Fruit fly (Drosophila melanogaster) whole organism, embryonic: ENCODE results near the gene CG7329.

Source experiments
- Aef1 ChIP-seq: fragments of 200-800 bp; sonication (Bioruptor generic); IDR thresholded peaks from 3 replicates; pipeline ENCODE4 v1.3.6; 2022; ENCODE audit warnings: missing biosample characterization, missing genetic modification characterization
- BtbVII ChIP-seq: fragments of 200-800 bp; sonication (Bioruptor generic); optimal IDR thresholded peaks from 3 replicates; lab custom pipeline; 2017; ENCODE audit warnings: missing biosample characterization, mild to moderate bottlenecking, missing genetic modification characterization
- CG10147 ChIP-seq: fragments of 200-800 bp; sonication (Bioruptor generic); optimal IDR thresholded peaks from 2 replicates; lab custom pipeline; 2019; ENCODE audit warnings: missing biosample characterization, mild to moderate bottlenecking, missing genetic modification characterization, moderate library complexity
- CG10979 ChIP-seq: fragments of 200-800 bp; sonication (Bioruptor generic); optimal IDR thresholded peaks from 2 replicates; lab custom pipeline; 2018; ENCODE audit warnings: missing biosample characterization, mild to moderate bottlenecking, missing genetic modification characterization, moderate library complexity
- CG11456 ChIP-seq: fragments of 200-800 bp; sonication (Bioruptor generic); IDR thresholded peaks from 3 replicates; pipeline ENCODE4 v1.3.6; 2022; ENCODE audit warnings: missing biosample characterization, missing genetic modification characterization
- CG11504 ChIP-seq: fragments of 200-800 bp; sonication (Bioruptor generic); optimal IDR thresholded peaks from 3 replicates; lab custom pipeline; 2019; ENCODE audit warnings: missing biosample characterization, mild to moderate bottlenecking, missing genetic modification characterization, moderate library complexity
- CG11696 ChIP-seq: fragments of 200-800 bp; sonication (Bioruptor generic); IDR thresholded peaks from 2 replicates; pipeline ENCODE4 v1.3.6; 2022; ENCODE audit warnings: missing biosample characterization, missing genetic modification characterization
- CG12942 ChIP-seq: fragments of 200-800 bp; sonication (Bioruptor generic); optimal IDR thresholded peaks from 3 replicates; lab custom pipeline; 2016; ENCODE audit warnings: missing biosample characterization, missing genetic modification characterization
- CG15479 ChIP-seq: fragments of 200-800 bp; sonication (Bioruptor generic); optimal IDR thresholded peaks from 3 replicates; lab custom pipeline; 2019; ENCODE audit warnings: missing biosample characterization, mild to moderate bottlenecking, missing genetic modification characterization, moderate library complexity
- CG17328 ChIP-seq: fragments of 200-800 bp; sonication (Bioruptor generic); IDR thresholded peaks from 2 replicates; pipeline ENCODE4 v1.3.6; 2022; ENCODE audit warnings: missing biosample characterization, missing genetic modification characterization
- CG17385 ChIP-seq: fragments of 200-800 bp; sonication (Bioruptor generic); optimal IDR thresholded peaks from 3 replicates; lab custom pipeline; 2018; ENCODE audit warnings: missing biosample characterization, mild to moderate bottlenecking, missing genetic modification characterization
- CG1832 ChIP-seq: fragments of 200-800 bp; sonication (Bioruptor generic); optimal IDR thresholded peaks from 2 replicates; lab custom pipeline; 2017; ENCODE audit warnings: missing biosample characterization, mild to moderate bottlenecking, missing genetic modification characterization, inconsistent platforms
- CG2116 ChIP-seq: fragments of 200-800 bp; sonication (Bioruptor generic); optimal IDR thresholded peaks from 3 replicates; lab custom pipeline; 2018; ENCODE audit warnings: missing biosample characterization, mild to moderate bottlenecking, missing genetic modification characterization
- CG33213 ChIP-seq: fragments of 200-800 bp; sonication (Bioruptor generic); optimal IDR thresholded peaks from 3 replicates; lab custom pipeline; 2016; ENCODE audit warnings: missing biosample characterization, missing genetic modification characterization
- CG3995 ChIP-seq: fragments of 200-800 bp; sonication (Bioruptor generic); optimal IDR thresholded peaks from 3 replicates; lab custom pipeline; 2016; ENCODE audit warnings: missing biosample characterization, missing genetic modification characterization
- CG6683 ChIP-seq: fragments of 200-800 bp; sonication (Bioruptor generic); optimal IDR thresholded peaks from 2 replicates; lab custom pipeline; 2017; ENCODE audit warnings: missing biosample characterization, mild to moderate bottlenecking, missing genetic modification characterization, missing genetic modification reagents
- CG8359 ChIP-seq: fragments of 200-800 bp; sonication (Bioruptor generic); optimal IDR thresholded peaks from 2 replicates; lab custom pipeline; 2017; ENCODE audit warnings: missing biosample characterization, mild to moderate bottlenecking, missing genetic modification characterization, borderline replicate concordance
- CHES-1-like ChIP-seq: fragments of 200-800 bp; sonication (Bioruptor generic); optimal IDR thresholded peaks from 2 replicates; lab custom pipeline; 2016; ENCODE audit warnings: missing biosample characterization, missing genetic modification characterization
- CoRest ChIP-seq: fragments of 200-800 bp; sonication (Bioruptor generic); optimal IDR thresholded peaks from 3 replicates; lab custom pipeline; 2018; ENCODE audit warnings: missing biosample characterization, mild to moderate bottlenecking, missing genetic modification characterization, moderate library complexity
- D19B ChIP-seq: fragments of 200-800 bp; sonication (Bioruptor generic); optimal IDR thresholded peaks from 2 replicates; lab custom pipeline; 2017; ENCODE audit warnings: missing biosample characterization, mild to moderate bottlenecking, missing genetic modification characterization
- Hmr ChIP-seq: fragments of 200-800 bp; sonication (Bioruptor generic); optimal IDR thresholded peaks from 3 replicates; lab custom pipeline; 2017; ENCODE audit warnings: mild to moderate bottlenecking, missing biosample characterization, missing genetic modification reagents, missing genetic modification characterization
- Kr ChIP-seq: fragments of 200-800 bp; sonication (Bioruptor generic); optimal IDR thresholded peaks from 2 replicates; lab custom pipeline; 2017; ENCODE audit warnings: missing biosample characterization, mild to moderate bottlenecking, missing genetic modification characterization
- PHDP ChIP-seq: fragments of 200-800 bp; sonication (Bioruptor generic); optimal IDR thresholded peaks from 3 replicates; lab custom pipeline; 2018; ENCODE audit warnings: missing biosample characterization, mild to moderate bottlenecking, missing genetic modification characterization, moderate library complexity
- Pdp1 ChIP-seq, 2 experiments: fragments of 200-800 bp; sonication (Bioruptor generic); optimal IDR thresholded peaks; 3 replicates each; lab custom pipeline; 2016; ENCODE audit warnings: missing biosample characterization in 2 of 2, missing genetic modification characterization in 2 of 2, mild to moderate bottlenecking in 1 of 2, moderate library complexity in 1 of 2
- Xbp1 ChIP-seq: fragments of 200-800 bp; sonication (Bioruptor generic); optimal IDR thresholded peaks from 3 replicates; lab custom pipeline; 2016; ENCODE audit warnings: missing biosample characterization, mild to moderate bottlenecking, missing genetic modification characterization
- aop ChIP-seq: fragments of 200-800 bp; sonication (Bioruptor generic); IDR thresholded peaks from 2 replicates; pipeline ENCODE4 v1.3.6; 2022; ENCODE audit warnings: missing biosample characterization, missing genetic modification characterization
- bab2 ChIP-seq: fragments of 200-800 bp; sonication (Bioruptor generic); optimal IDR thresholded peaks from 2 replicates; lab custom pipeline; 2016; ENCODE audit warnings: missing biosample characterization, missing genetic modification characterization
- bigmax ChIP-seq: fragments of 200-800 bp; sonication (Bioruptor generic); optimal IDR thresholded peaks from 2 replicates; lab custom pipeline; 2018; ENCODE audit warnings: missing biosample characterization, mild to moderate bottlenecking, missing genetic modification characterization
- corto ChIP-seq: fragments of 200-800 bp; sonication (Bioruptor generic); optimal IDR thresholded peaks from 2 replicates; lab custom pipeline; 2016; ENCODE audit warnings: missing biosample characterization, mild to moderate bottlenecking, missing genetic modification characterization, moderate library complexity
- dmrt99B ChIP-seq: fragments of 200-800 bp; sonication (Bioruptor generic); optimal IDR thresholded peaks from 2 replicates; lab custom pipeline; 2018; ENCODE audit warnings: missing biosample characterization, mild to moderate bottlenecking, missing genetic modification characterization, moderate library complexity
- dpn ChIP-seq, 2 experiments: fragments of 200-800 bp; sonication (Bioruptor generic); optimal IDR thresholded peaks; 3 replicates each; lab custom pipeline; 2016; ENCODE audit warnings: missing biosample characterization in 2 of 2, missing genetic modification characterization in 2 of 2
- fd3F ChIP-seq: fragments of 200-800 bp; sonication (Bioruptor generic); optimal IDR thresholded peaks from 2 replicates; lab custom pipeline; 2018; ENCODE audit warnings: missing biosample characterization, mild to moderate bottlenecking, missing genetic modification characterization, moderate library complexity
- gt ChIP-seq: fragments of 200-800 bp; sonication (Bioruptor generic); IDR thresholded peaks from 2 replicates; pipeline ENCODE4 v1.3.6; 2022; ENCODE audit warnings: missing biosample characterization, missing genetic modification characterization
- ham ChIP-seq: fragments of 200-800 bp; sonication (Bioruptor generic); IDR thresholded peaks from 2 replicates; pipeline ENCODE4 v1.3.6; 2022; ENCODE audit warnings: missing biosample characterization, missing genetic modification characterization
- lmd ChIP-seq: fragments of 200-800 bp; sonication (Bioruptor generic); IDR thresholded peaks from 2 replicates; pipeline ENCODE4 v1.3.6; 2022; ENCODE audit warnings: missing biosample characterization, missing genetic modification characterization
- nau ChIP-seq: fragments of 200-800 bp; sonication (Bioruptor generic); optimal IDR thresholded peaks from 3 replicates; lab custom pipeline; 2017; ENCODE audit warnings: missing biosample characterization, mild to moderate bottlenecking, missing genetic modification characterization, missing genetic modification reagents
- org-1 ChIP-seq: fragments of 200-800 bp; sonication (Bioruptor generic); optimal IDR thresholded peaks from 2 replicates; lab custom pipeline; 2017; ENCODE audit warnings: missing biosample characterization, missing genetic modification characterization
- pan ChIP-seq, 4 experiments: fragments of >200 bp in 3 of 4; fragments of 200-800 bp in 1 of 4; sonication (Bioruptor generic) in 1 of 4; optimal IDR thresholded peaks in 3 of 4; IDR thresholded peaks in 1 of 4; 2 replicates each; pipeline versions ENCODE4 v1.3.6 to Lab custom; 2017 to 2022; ENCODE audit warnings: missing biosample characterization in 2 of 4, missing genetic modification characterization in 2 of 4, mixed read lengths in 1 of 4
- sd ChIP-seq: fragments of 200-800 bp; sonication (Bioruptor generic); optimal IDR thresholded peaks from 3 replicates; lab custom pipeline; 2018; ENCODE audit warnings: missing biosample characterization, mild to moderate bottlenecking, missing genetic modification characterization, moderate library complexity
- sens ChIP-seq: fragments of 200-800 bp; sonication (Bioruptor generic); peaks from one replicate; lab custom pipeline; 2016; ENCODE audit warnings: missing biosample characterization, missing genetic modification characterization
- sens-2 ChIP-seq: fragments of 200-800 bp; sonication (Bioruptor generic); IDR thresholded peaks from 2 replicates; pipeline ENCODE4 v1.3.6; 2022; ENCODE audit warnings: missing biosample characterization, missing genetic modification characterization
- sima ChIP-seq: fragments of 200-800 bp; sonication (Bioruptor generic); optimal IDR thresholded peaks from 2 replicates; lab custom pipeline; 2016; ENCODE audit warnings: missing biosample characterization, missing genetic modification characterization
- sob ChIP-seq: fragments of 200-800 bp; sonication (Bioruptor generic); IDR thresholded peaks from 2 replicates; pipeline ENCODE4 v1.3.6; 2022; ENCODE audit warnings: missing biosample characterization, missing genetic modification characterization
- trem ChIP-seq: fragments of 200-800 bp; optimal IDR thresholded peaks from 3 replicates; lab custom pipeline; 2019; ENCODE audit warnings: missing biosample characterization, mild to moderate bottlenecking, missing genetic modification characterization, moderate library complexity
- tup ChIP-seq: fragments of 200-800 bp; sonication (Bioruptor generic); optimal IDR thresholded peaks from 2 replicates; lab custom pipeline; 2016; ENCODE audit warnings: missing biosample characterization, mild to moderate bottlenecking, missing genetic modification characterization, moderate library complexity
- vnd ChIP-seq: fragments of 200-800 bp; sonication (Bioruptor generic); IDR thresholded peaks from 3 replicates; pipeline ENCODE4 v1.3.6; 2022; ENCODE audit warnings: missing biosample characterization, missing genetic modification characterization; ENCODE audit not compliant: partially characterized antibody
- zfh1 ChIP-seq: fragments of 200-800 bp; sonication (Bioruptor generic); IDR thresholded peaks from 3 replicates; pipeline ENCODE4 v1.3.6; 2022; ENCODE audit warnings: missing biosample characterization, missing genetic modification characterization

Gene CG7329

DNA sequence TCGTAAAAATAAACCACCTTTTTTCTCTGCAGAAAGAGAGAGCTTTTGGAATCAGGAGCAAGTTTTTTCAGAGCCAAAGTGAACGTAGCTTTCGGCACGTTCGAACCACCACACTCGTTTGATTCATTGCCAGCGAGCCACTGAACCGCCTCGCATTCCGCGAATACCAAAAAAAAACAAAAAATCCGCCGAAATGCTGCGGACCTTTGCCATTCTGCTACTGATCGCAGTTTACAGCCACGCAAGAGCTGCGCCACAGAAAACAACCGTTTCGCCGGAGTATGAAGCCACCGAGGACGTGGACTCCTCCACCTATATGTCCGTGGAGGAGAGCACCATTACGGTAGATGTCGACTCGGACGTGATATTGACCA is 39.4 kb upstream of the CG7329 start (continued):
- TF ChIP-seq Aef1 (GFP tag; lab: Robert Waterston, UW) (0 out of 3 replicates have a peak, but pooled peaks have one; percentile 0), sd (tag; lab: Kevin White, UChicago) (peak; percentile 92), gt (GFP tag; lab: Robert Waterston, UW) (no peak), sima (GFP tag; lab: Kevin White, UChicago) (no peak)
- TF ChIP-seq, all 482 proteins: peak for 6

DNA sequence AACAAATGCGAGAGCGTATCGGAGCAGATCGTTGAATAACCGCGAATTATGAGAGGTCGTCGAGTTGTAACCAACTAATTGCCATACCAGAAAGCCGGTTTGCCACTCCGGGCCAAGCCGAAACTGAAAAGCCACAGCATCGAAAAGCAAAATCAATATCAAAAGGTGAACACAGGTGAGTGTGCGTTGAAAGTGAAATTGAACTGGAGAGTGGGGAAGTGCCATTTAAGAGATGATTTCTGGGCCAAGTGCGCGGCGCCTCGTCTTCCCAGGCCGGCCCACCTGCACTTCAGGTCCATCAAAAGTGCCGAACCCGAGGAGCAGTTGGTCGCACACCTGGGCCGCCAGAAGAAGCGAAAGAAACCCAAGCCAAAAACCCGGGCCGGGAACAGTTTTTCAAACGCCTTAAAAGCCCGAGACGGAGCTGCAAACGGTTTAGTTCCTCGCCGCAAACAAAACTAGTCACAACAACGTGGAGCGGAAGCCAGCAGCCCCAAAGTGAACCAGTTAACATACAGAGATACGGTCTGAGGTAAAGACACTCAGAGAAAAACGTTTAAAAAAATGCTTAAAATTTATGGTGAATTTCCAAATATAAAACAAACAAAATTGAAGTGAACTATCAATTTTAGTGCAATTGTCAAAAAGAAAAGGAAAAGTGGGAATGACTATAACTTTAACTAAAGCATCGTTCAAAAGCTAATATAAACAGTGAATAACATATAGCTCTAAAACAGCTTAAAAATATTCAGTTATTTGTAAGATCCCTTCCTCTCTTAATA is 38.9 kb upstream of the CG7329 start, which contains the start of gene CG17104:
Gene CG17104 (plus strand): TSS at position 266 of the 782 bp plus-strand sequence.
- TF ChIP-seq ham (GFP tag; lab: Robert Waterston, UW) (no peak), sens-2 (GFP tag; lab: Robert Waterston, UW) (no peak), CG10979 (no peak), nau (no peak), CG11696 (GFP tag; lab: Robert Waterston, UW) (no peak), zfh1 (GFP tag; lab: Robert Waterston, UW) (no peak), CHES-1-like (GFP tag; lab: Kevin White, UChicago) (no peak), Pdp1 (GFP tag; optimal IDR thresholded peaks at IDR 0.05; lab: Kevin White, UChicago) (peak in 1 of 2 experiments; percentile 7), Hmr (GFP tag; lab: Kevin White, UChicago) (peak; percentile 31), vnd (GFP tag; lab: Robert Waterston, UW) (no peak), CG17328 (GFP tag; lab: Robert Waterston, UW) (no peak), CG15479 (GFP tag; lab: Kevin White, UChicago) (no peak), dpn (GFP tag; optimal IDR thresholded peaks at IDR 0.05; lab: Kevin White, UChicago) (no peak), Kr (GFP tag; lab: Kevin White, UChicago) (no peak), CG3995 (no peak), tup (GFP tag; lab: Kevin White, UChicago) (no peak), corto (GFP tag; lab: Kevin White, UChicago) (no peak), CoRest (tag; lab: Kevin White, UChicago) (peak; percentile 44), lmd (GFP tag; lab: Robert Waterston, UW) (no peak), CG2116 (GFP tag; lab: Kevin White, UChicago) (no peak), dmrt99B (tag; lab: Kevin White, UChicago) (peak; percentile 61), sens (peak; percentile 69), trem (tag; lab: Kevin White, UChicago) (no peak), D19B (no peak), pan (optimal IDR thresholded peaks at IDR 0.05; lab: Kevin White, UChicago) (no peak), pan (GFP tag; optimal IDR thresholded peaks at IDR 0.05 in 1 of 2, IDR thresholded peaks at IDR 0.05 in 1 of 2) (peak in 1 of 2 experiments; percentile 32), CG6683 (no peak), CG12942 (no peak), CG17385 (peak; percentile 34), CG33213 (GFP tag; lab: Kevin White, UChicago) (no peak), bab2 (GFP tag; lab: Kevin White, UChicago) (no peak), CG10147 (no peak), org-1 (GFP tag; lab: Kevin White, UChicago) (no peak), CG8359 (GFP tag; lab: Kevin White, UChicago) (no peak), PHDP (tag; lab: Kevin White, UChicago) (peak; percentile 53), Xbp1 (GFP tag; lab: Kevin White, UChicago) (peak; percentile 17), CG11456 (GFP tag; lab: Robert Waterston, UW) (no peak), sob (GFP tag; lab: Robert Waterston, UW) (no peak), CG11504 (tag; lab: Kevin White, UChicago) (peak; percentile 59), fd3F (GFP tag; lab: Kevin White, UChicago) (no peak), CG1832 (GFP tag; lab: Kevin White, UChicago) (no peak), aop (GFP tag; lab: Robert Waterston, UW) (no peak), bigmax (no peak), BtbVII (no peak)
